Fruit fly (Drosophila melanogaster) whole organism, embryonic: ENCODE measurements around the gene CG2691.

Source experiments
- Antp ChIP-seq: fragments of 200-800 bp; sonication (Bioruptor generic); optimal IDR thresholded peaks from 3 replicates; lab custom pipeline; 2016; ENCODE audit warnings: missing biosample characterization, missing genetic modification characterization
- Asciz ChIP-seq: fragments of 200-800 bp; sonication (Bioruptor generic); optimal IDR thresholded peaks from 2 replicates; lab custom pipeline; 2017; ENCODE audit warnings: missing biosample characterization, mild to moderate bottlenecking, missing genetic modification characterization, missing genetic modification reagents
- Atf6 ChIP-seq: fragments of 200-800 bp; sonication (Bioruptor generic); IDR thresholded peaks from 2 replicates; pipeline ENCODE4 v1.3.6; 2022; ENCODE audit warnings: missing biosample characterization, missing genetic modification characterization
- Blimp-1 ChIP-seq: fragments of 200-800 bp; sonication (Bioruptor generic); optimal IDR thresholded peaks from 3 replicates; lab custom pipeline; 2018; ENCODE audit warnings: missing biosample characterization, missing genetic modification characterization, mild to moderate bottlenecking, moderate library complexity, missing genetic modification reagents
- BtbVII ChIP-seq: fragments of 200-800 bp; sonication (Bioruptor generic); optimal IDR thresholded peaks from 3 replicates; lab custom pipeline; 2017; ENCODE audit warnings: missing biosample characterization, mild to moderate bottlenecking, missing genetic modification characterization
- CG10147 ChIP-seq: fragments of 200-800 bp; sonication (Bioruptor generic); optimal IDR thresholded peaks from 2 replicates; lab custom pipeline; 2019; ENCODE audit warnings: missing biosample characterization, mild to moderate bottlenecking, missing genetic modification characterization, moderate library complexity
- CG10462 ChIP-seq: fragments of 200-800 bp; sonication (Bioruptor generic); optimal IDR thresholded peaks from 2 replicates; lab custom pipeline; 2016; ENCODE audit warnings: missing biosample characterization, missing genetic modification characterization
- CG15696 ChIP-seq: fragments of 200-800 bp; sonication (Bioruptor generic); optimal IDR thresholded peaks from 2 replicates; lab custom pipeline; 2019; ENCODE audit warnings: missing biosample characterization, mild to moderate bottlenecking, missing genetic modification characterization, moderate library complexity
- CG1647 ChIP-seq: fragments of 200-800 bp; sonication (Bioruptor generic); optimal IDR thresholded peaks from 3 replicates; lab custom pipeline; 2016; ENCODE audit warnings: missing biosample characterization, missing genetic modification characterization
- CG16779 ChIP-seq: fragments of 200-800 bp; sonication (Bioruptor generic); IDR thresholded peaks from 2 replicates; pipeline ENCODE4 v1.3.6; 2022; ENCODE audit warnings: missing biosample characterization, missing genetic modification characterization
- CG17361 ChIP-seq: fragments of 200-800 bp; sonication (Bioruptor generic); IDR thresholded peaks from 3 replicates; pipeline ENCODE4 v1.3.6; 2022; ENCODE audit warnings: missing biosample characterization, missing genetic modification characterization
- CG17385 ChIP-seq: fragments of 200-800 bp; sonication (Bioruptor generic); optimal IDR thresholded peaks from 3 replicates; lab custom pipeline; 2018; ENCODE audit warnings: missing biosample characterization, mild to moderate bottlenecking, missing genetic modification characterization
- CG30020 ChIP-seq: fragments of 200-800 bp; optimal IDR thresholded peaks from 2 replicates; lab custom pipeline; 2019; ENCODE audit warnings: missing biosample characterization, mild to moderate bottlenecking, missing genetic modification characterization, moderate library complexity
- CG31441 ChIP-seq: fragments of 200-800 bp; sonication (Bioruptor generic); IDR thresholded peaks from 2 replicates; pipeline ENCODE4 v1.3.6; 2022; ENCODE audit warnings: missing biosample characterization, missing genetic modification characterization
- CG6813 ChIP-seq: fragments of 200-800 bp; sonication (Bioruptor generic); optimal IDR thresholded peaks from 2 replicates; lab custom pipeline; 2017; ENCODE audit warnings: missing biosample characterization, missing genetic modification characterization, mild to moderate bottlenecking, moderate library complexity, missing genetic modification reagents
- CG7271 ChIP-seq: fragments of 200-800 bp; sonication (Bioruptor generic); optimal IDR thresholded peaks from 2 replicates; lab custom pipeline; 2018; ENCODE audit warnings: missing biosample characterization, mild to moderate bottlenecking, missing genetic modification characterization, moderate library complexity
- CG7839 ChIP-seq: fragments of 200-800 bp; sonication (Bioruptor generic); optimal IDR thresholded peaks from 3 replicates; lab custom pipeline; 2018; ENCODE audit warnings: missing biosample characterization, mild to moderate bottlenecking, missing genetic modification characterization, moderate library complexity
- CG8089 ChIP-seq: fragments of 200-800 bp; sonication (Bioruptor generic); optimal IDR thresholded peaks from 3 replicates; lab custom pipeline; 2016; ENCODE audit warnings: missing biosample characterization, missing genetic modification characterization
- CG8944 ChIP-seq: fragments of 200-800 bp; sonication (Bioruptor generic); optimal IDR thresholded peaks from 3 replicates; lab custom pipeline; 2016; ENCODE audit warnings: missing biosample characterization, missing genetic modification characterization
- CG9876 ChIP-seq: fragments of 200-800 bp; sonication (Bioruptor generic); optimal IDR thresholded peaks from 2 replicates; lab custom pipeline; 2016; ENCODE audit warnings: missing biosample characterization, missing genetic modification characterization
- CTCF ChIP-seq: fragments of 200-800 bp; sonication (Bioruptor generic); optimal IDR thresholded peaks from 2 replicates; lab custom pipeline; 2017; ENCODE audit warnings: missing biosample characterization, mild to moderate bottlenecking, missing genetic modification characterization, moderate library complexity
- CoRest ChIP-seq: fragments of 200-800 bp; sonication (Bioruptor generic); optimal IDR thresholded peaks from 3 replicates; lab custom pipeline; 2018; ENCODE audit warnings: missing biosample characterization, mild to moderate bottlenecking, missing genetic modification characterization, moderate library complexity
- Deaf1 ChIP-seq: fragments of 200-800 bp; optimal IDR thresholded peaks from 3 replicates; lab custom pipeline; 2019; ENCODE audit warnings: missing biosample characterization, mild to moderate bottlenecking, missing genetic modification characterization, moderate library complexity
- E2f1 ChIP-seq: fragments of 200-800 bp; sonication (Bioruptor generic); IDR thresholded peaks from 2 replicates; pipeline ENCODE4 v1.3.6; 2022; ENCODE audit warnings: missing biosample characterization, missing genetic modification characterization
- H2.0 ChIP-seq: fragments of 200-800 bp; sonication (Bioruptor generic); IDR thresholded peaks from 2 replicates; pipeline ENCODE4 v1.3.6; 2022; ENCODE audit warnings: missing biosample characterization, missing genetic modification characterization
- HHEX ChIP-seq: fragments of 200-800 bp; sonication (Bioruptor generic); optimal IDR thresholded peaks from 3 replicates; lab custom pipeline; 2017; ENCODE audit warnings: missing biosample characterization, mild to moderate bottlenecking, missing genetic modification characterization, missing genetic modification reagents
- Max ChIP-seq: fragments of 200-800 bp; sonication (Bioruptor generic); optimal IDR thresholded peaks from 2 replicates; lab custom pipeline; 2016; ENCODE audit warnings: missing biosample characterization, mild to moderate bottlenecking, missing genetic modification characterization
- Mes4 ChIP-seq: fragments of 200-800 bp; sonication (Bioruptor generic); optimal IDR thresholded peaks from 2 replicates; lab custom pipeline; 2016; ENCODE audit warnings: missing biosample characterization, missing genetic modification characterization
- Sry-β ChIP-seq: fragments of 200-800 bp; sonication (Bioruptor generic); optimal IDR thresholded peaks from 2 replicates; lab custom pipeline; 2018; ENCODE audit warnings: missing biosample characterization, mild to moderate bottlenecking, missing genetic modification characterization, moderate library complexity
- Sry-δ ChIP-seq: fragments of 200-800 bp; sonication (Bioruptor generic); optimal IDR thresholded peaks from 2 replicates; lab custom pipeline; 2016; ENCODE audit warnings: missing biosample characterization, missing genetic modification characterization
- Usf ChIP-seq: fragments of 200-800 bp; sonication (Bioruptor generic); optimal IDR thresholded peaks from 2 replicates; lab custom pipeline; 2017; ENCODE audit warnings: missing genotype, missing biosample characterization, missing genetic modification characterization
- ara ChIP-seq: fragments of 200-800 bp; sonication (Bioruptor generic); IDR thresholded peaks from 2 replicates; pipeline ENCODE4 v1.3.6; 2022; ENCODE audit warnings: missing biosample characterization, missing genetic modification characterization
- bigmax ChIP-seq: fragments of 200-800 bp; sonication (Bioruptor generic); optimal IDR thresholded peaks from 2 replicates; lab custom pipeline; 2018; ENCODE audit warnings: missing biosample characterization, mild to moderate bottlenecking, missing genetic modification characterization
- da ChIP-seq: fragments of 200-800 bp; sonication (Bioruptor generic); optimal IDR thresholded peaks from 2 replicates; lab custom pipeline; 2016; ENCODE audit warnings: missing biosample characterization, missing genetic modification characterization
- dpn ChIP-seq, 2 experiments: fragments of 200-800 bp; sonication (Bioruptor generic); optimal IDR thresholded peaks; 3 replicates each; lab custom pipeline; 2016; ENCODE audit warnings: missing biosample characterization in 2 of 2, missing genetic modification characterization in 2 of 2
- dysf ChIP-seq: fragments of 200-800 bp; sonication (Bioruptor generic); IDR thresholded peaks from 3 replicates; pipeline ENCODE4 v1.3.6; 2022; ENCODE audit warnings: missing biosample characterization, missing genetic modification characterization
- fd96Cb ChIP-seq: fragments of 200-800 bp; sonication (Bioruptor generic); optimal IDR thresholded peaks from 2 replicates; lab custom pipeline; 2018; ENCODE audit warnings: missing biosample characterization, mild to moderate bottlenecking, missing genetic modification characterization, moderate library complexity
- gcm ChIP-seq: fragments of 200-800 bp; sonication (Bioruptor generic); optimal IDR thresholded peaks from 2 replicates; lab custom pipeline; 2019; ENCODE audit warnings: missing biosample characterization, mild to moderate bottlenecking, missing genetic modification characterization, moderate library complexity
- grau ChIP-seq: fragments of 200-800 bp; optimal IDR thresholded peaks from 3 replicates; lab custom pipeline; 2019; ENCODE audit warnings: missing biosample characterization, mild to moderate bottlenecking, missing genetic modification characterization, moderate library complexity
- knrl ChIP-seq: fragments of 200-800 bp; sonication (Bioruptor generic); IDR thresholded peaks from 3 replicates; pipeline ENCODE4 v1.3.6; 2022; ENCODE audit warnings: missing biosample characterization, missing genetic modification characterization; ENCODE audit not compliant: partially characterized antibody
- lilli ChIP-seq: fragments of 200-800 bp; sonication (Bioruptor generic); optimal IDR thresholded peaks from 3 replicates; lab custom pipeline; 2016; ENCODE audit warnings: missing biosample characterization, missing genetic modification characterization
- lmd ChIP-seq: fragments of 200-800 bp; sonication (Bioruptor generic); IDR thresholded peaks from 2 replicates; pipeline ENCODE4 v1.3.6; 2022; ENCODE audit warnings: missing biosample characterization, missing genetic modification characterization
- nerfin-1 ChIP-seq: fragments of 200-800 bp; sonication (Bioruptor generic); optimal IDR thresholded peaks from 3 replicates; lab custom pipeline; 2019; ENCODE audit warnings: missing biosample characterization, mild to moderate bottlenecking, missing genetic modification characterization, moderate library complexity
- rib ChIP-seq: fragments of 200-800 bp; sonication (Bioruptor generic); IDR thresholded peaks from 2 replicates; pipeline ENCODE4 v1.3.6; 2022; ENCODE audit warnings: missing biosample characterization, missing genetic modification characterization
- sens-2 ChIP-seq: fragments of 200-800 bp; sonication (Bioruptor generic); IDR thresholded peaks from 2 replicates; pipeline ENCODE4 v1.3.6; 2022; ENCODE audit warnings: missing biosample characterization, missing genetic modification characterization
- sima ChIP-seq: fragments of 200-800 bp; sonication (Bioruptor generic); optimal IDR thresholded peaks from 2 replicates; lab custom pipeline; 2016; ENCODE audit warnings: missing biosample characterization, missing genetic modification characterization
- stwl ChIP-seq: fragments of 200-800 bp; sonication (Bioruptor generic); optimal IDR thresholded peaks from 3 replicates; lab custom pipeline; 2018; ENCODE audit warnings: missing biosample characterization, mild to moderate bottlenecking, missing genetic modification characterization, moderate library complexity
- tll ChIP-seq, 2 experiments: fragments of 200-800 bp in 1 of 2; fragments of >200 bp in 1 of 2; sonication (Bioruptor generic) in 1 of 2; optimal IDR thresholded peaks; 2 replicates each; lab custom pipeline; 2017 to 2019; ENCODE audit warnings: missing biosample characterization in 2 of 2, missing genetic modification characterization in 2 of 2, mild to moderate bottlenecking in 1 of 2, moderate library complexity in 1 of 2
- wdn ChIP-seq: fragments of 200-800 bp; sonication (Bioruptor generic); IDR thresholded peaks from 2 replicates; pipeline ENCODE4 v1.3.6; 2022; ENCODE audit warnings: missing biosample characterization, missing genetic modification characterization
- zen ChIP-seq: fragments of 200-800 bp; sonication (Bioruptor generic); optimal IDR thresholded peaks from 3 replicates; lab custom pipeline; 2018; ENCODE audit warnings: missing biosample characterization, mild to moderate bottlenecking, missing genetic modification characterization, moderate library complexity

Gene CG2691

DNA sequence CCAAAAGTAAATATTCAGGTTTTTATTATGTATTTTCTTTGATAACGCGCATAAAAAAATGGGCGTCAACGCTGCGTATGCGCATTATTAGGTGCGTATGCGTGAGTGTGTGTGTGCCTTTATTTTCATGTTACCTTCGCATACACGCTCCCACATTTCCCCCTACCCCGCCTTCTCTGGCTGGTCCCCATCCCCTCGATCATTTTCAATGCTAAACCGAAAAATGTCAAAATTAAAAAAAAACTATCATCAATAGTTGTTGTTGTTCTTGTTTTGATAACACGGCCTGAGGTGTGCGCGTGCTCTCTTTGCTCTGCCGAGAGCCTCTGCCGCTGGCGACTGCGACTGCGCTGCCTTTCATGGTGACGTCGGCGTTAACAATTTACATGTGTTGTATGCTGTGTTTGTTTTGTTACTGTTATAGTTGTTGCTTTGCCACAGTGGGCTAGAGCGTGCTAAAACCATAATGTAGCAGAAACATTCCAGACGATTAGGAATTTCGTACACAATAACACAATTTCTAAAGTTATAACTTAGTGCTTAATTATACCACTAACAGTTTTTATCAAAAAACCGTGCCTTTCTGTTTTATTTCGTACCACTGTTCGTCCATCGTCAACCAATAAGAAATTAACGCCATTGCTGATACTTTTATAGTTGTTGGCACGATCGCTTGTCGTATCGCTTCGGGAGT lies 15.9 kb upstream of the CG2691 start (continued):
- peak; percentile 98 for TF ChIP-seq Blimp-1 (GFP tag; lab: Kevin White, UChicago)
- peak; percentile 95 for TF ChIP-seq Usf (GFP tag; lab: Kevin White, UChicago)
- TF ChIP-seq Atf6 (GFP tag; lab: Robert Waterston, UW), result peak; percentile 99
- peak; percentile 99 for TF ChIP-seq dpn (GFP tag; optimal IDR thresholded peaks at IDR 0.05; lab: Kevin White, UChicago)
- peak; percentile 98 for TF ChIP-seq CoRest (tag; lab: Kevin White, UChicago)
- peak; percentile 99 for TF ChIP-seq Deaf1 (tag; lab: Kevin White, UChicago)
- peak; percentile 98 for TF ChIP-seq Max (GFP tag; lab: Kevin White, UChicago)
- peak; percentile 98 for TF ChIP-seq sens-2 (GFP tag; lab: Robert Waterston, UW)
- peak; percentile 98 for TF ChIP-seq wdn (GFP tag; lab: Robert Waterston, UW)
- peak; percentile 99 for TF ChIP-seq ara (GFP tag; lab: Robert Waterston, UW)
- peak; percentile 96 for TF ChIP-seq CG10147 (GFP tag; lab: Kevin White, UChicago)
- TF ChIP-seq CG7271 (tag; lab: Kevin White, UChicago), result peak; percentile 94
- TF ChIP-seq CG8944 (GFP tag; lab: Kevin White, UChicago), result peak; percentile 98
- peak; percentile 96 for TF ChIP-seq sima (GFP tag; lab: Kevin White, UChicago)
- TF ChIP-seq grau (tag; lab: Kevin White, UChicago), result peak; percentile 98
- TF ChIP-seq CG9876 (GFP tag; lab: Kevin White, UChicago), result peak; percentile 97
- TF ChIP-seq rib (GFP tag; lab: Robert Waterston, UW), result peak; percentile 98
- TF ChIP-seq fd96Cb (tag; lab: Kevin White, UChicago), result peak; percentile 99
- peak; percentile 98 for TF ChIP-seq H2.0 (GFP tag; lab: Robert Waterston, UW)
- TF ChIP-seq da, result peak; percentile 97
- TF ChIP-seq E2f1 (GFP tag; lab: Robert Waterston, UW), result peak; percentile 99
- TF ChIP-seq knrl (GFP tag; lab: Robert Waterston, UW), result peak; percentile 71
- TF ChIP-seq Mes4 (GFP tag; lab: Kevin White, UChicago), result peak; percentile 99
- peak; percentile 92 for TF ChIP-seq CG17361
- peak; percentile 99 for TF ChIP-seq Asciz (GFP tag; lab: Kevin White, UChicago)
- TF ChIP-seq dysf, result peak; percentile 99
- TF ChIP-seq lilli, result peak; percentile 99
- peak; percentile 98 for TF ChIP-seq gcm (GFP tag; lab: Kevin White, UChicago)
- peak; percentile 72 for TF ChIP-seq Sry-β (GFP tag; lab: Kevin White, UChicago)
- TF ChIP-seq CG15696 (tag; lab: Kevin White, UChicago), result peak; percentile 91
- peak; percentile 99 for TF ChIP-seq Antp (GFP tag; lab: Kevin White, UChicago)
- TF ChIP-seq bigmax (GFP tag; lab: Kevin White, UChicago), result peak; percentile 77
- peak; percentile 98 for TF ChIP-seq CG10462 (GFP tag; lab: Kevin White, UChicago)
- TF ChIP-seq CG1647 (GFP tag; lab: Kevin White, UChicago), result peak; percentile 98
- TF ChIP-seq BtbVII, result peak; percentile 98
- TF ChIP-seq tll (GFP tag; optimal IDR thresholded peaks at IDR 0.05; lab: Kevin White, UChicago), result peak in 1 of 2 experiments; percentile 39
- TF ChIP-seq CG17385 (GFP tag; lab: Kevin White, UChicago), result peak; percentile 98
- TF ChIP-seq CTCF (GFP tag; lab: Kevin White, UChicago), result peak; percentile 77
- peak; percentile 84 for TF ChIP-seq CG30020 (tag; lab: Kevin White, UChicago)
- TF ChIP-seq stwl, result peak; percentile 52
- TF ChIP-seq HHEX (GFP tag; lab: Kevin White, UChicago), result peak; percentile 99
- TF ChIP-seq zen (tag; lab: Kevin White, UChicago), result peak; percentile 95
- TF ChIP-seq CG16779 (GFP tag; lab: Robert Waterston, UW), result peak; percentile 98
- TF ChIP-seq CG6813 (GFP tag; lab: Kevin White, UChicago), result peak; percentile 99
- TF ChIP-seq nerfin-1 (tag; lab: Kevin White, UChicago), result peak; percentile 96
- TF ChIP-seq CG8089 (GFP tag; lab: Kevin White, UChicago), result peak; percentile 99
- TF ChIP-seq lmd, result peak; percentile 99
- TF ChIP-seq CG31441 (GFP tag; lab: Robert Waterston, UW), result peak; percentile 93
- peak; percentile 77 for TF ChIP-seq Sry-δ (GFP tag; lab: Kevin White, UChicago)
- TF ChIP-seq CG7839 (tag; lab: Kevin White, UChicago), result peak; percentile 99
